Fruit fly (Drosophila melanogaster) Kc167 (cell line): ENCODE results near the gene Ir21a.

Source experiments
- Myc ChIP-seq: fragments of >200 bp; optimal IDR thresholded peaks from 2 replicates; lab custom pipeline; 2017; ENCODE audit warnings: missing external identifiers
- Sin3A ChIP-seq: fragments of >200 bp; optimal IDR thresholded peaks from 2 replicates; lab custom pipeline; 2018; ENCODE audit warnings: missing external identifiers
- insv ChIP-seq: fragments of >200 bp; optimal IDR thresholded peaks from 3 replicates; lab custom pipeline; 2018; ENCODE audit warnings: missing external identifiers
- psq ChIP-seq: fragments of >200 bp; optimal IDR thresholded peaks from 2 replicates; lab custom pipeline; 2017; ENCODE audit warnings: missing external identifiers
- ttk ChIP-seq: sonication (Bioruptor generic); optimal IDR thresholded peaks from 2 replicates; lab custom pipeline; 2017; ENCODE audit warnings: missing external identifiers

DNA sequence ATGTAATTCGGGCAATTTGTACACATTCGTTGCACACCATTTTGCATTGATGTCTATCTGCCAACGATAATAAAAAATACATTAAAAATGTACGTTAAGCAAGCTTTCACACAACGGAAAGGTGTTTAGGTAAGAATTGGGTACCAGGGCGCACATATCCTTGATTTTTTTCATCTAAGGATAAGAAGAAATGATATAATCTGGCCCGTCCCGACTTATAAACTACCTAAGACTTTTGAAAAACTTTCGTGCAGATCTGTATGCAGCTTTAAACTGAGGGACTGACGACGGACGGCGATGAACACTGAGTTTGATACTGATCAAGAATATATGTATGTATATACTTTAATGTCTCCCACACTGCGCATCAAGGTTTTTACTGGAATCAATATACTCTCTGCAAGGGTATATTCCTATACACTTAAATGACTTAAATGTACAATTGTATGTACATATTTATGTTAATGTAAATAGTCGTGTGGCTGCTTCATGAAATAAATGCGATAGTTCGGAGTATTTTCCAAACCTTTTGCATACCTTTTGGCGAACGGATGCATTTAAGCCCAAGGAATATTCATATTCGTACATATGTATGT is 40.5 kb upstream of the Ir21a start, which contains the start of gene Cda5:
- TF ChIP-seq insv (lab: Kevin White, UChicago) (no peak), psq (lab: Kevin White, UChicago) (no peak), ttk (no peak), Sin3A (no peak), Myc (lab: Kevin White, UChicago) (no peak)
